Fruit fly (Drosophila melanogaster): Measurements from ENCODE around the gene Seipin.

Gene Seipin

DNA sequence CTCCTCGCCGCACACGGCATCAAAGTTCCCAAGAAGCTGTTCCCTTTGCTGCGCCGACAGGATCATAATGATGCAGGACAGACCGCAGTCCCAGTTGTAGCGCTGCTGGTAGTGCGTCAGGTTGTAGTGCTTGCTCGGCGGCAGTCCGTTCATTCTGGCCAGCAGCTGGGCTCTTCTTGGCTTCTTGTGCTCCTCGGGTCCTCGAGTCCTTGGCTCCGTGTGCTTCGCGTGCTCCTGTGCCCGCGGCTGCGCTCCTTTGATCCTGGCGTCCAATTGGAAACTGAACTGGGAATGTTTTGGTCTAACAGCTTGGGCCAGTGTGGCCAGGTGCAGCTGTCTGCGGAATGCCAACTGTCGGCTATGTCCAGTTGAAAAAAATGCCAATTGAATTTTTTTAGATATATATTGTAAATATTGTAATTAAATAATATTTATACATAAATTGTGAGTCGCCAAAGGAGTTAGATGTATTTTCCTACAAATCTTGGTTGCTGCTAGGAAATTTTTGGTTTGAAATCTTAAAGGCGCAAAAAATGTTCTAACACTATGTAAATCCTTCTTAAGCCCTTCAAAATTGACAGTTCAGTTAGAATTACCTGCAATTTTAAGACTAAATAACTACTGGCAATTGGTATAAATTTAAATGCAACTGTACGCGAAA lies 34.4 kb upstream of the Seipin start, which contains the start of gene CG13760:
TSS of gene CG13760 (minus strand) at position 645 of the 661 bp plus-strand sequence.
- TF ChIP-seq sage (GFP tag; optimal IDR thresholded peaks at IDR 0.05): no peak
- peak in 1 of 2 experiments; percentile 13 for TF ChIP-seq foxo (GFP tag; optimal IDR thresholded peaks at IDR 0.05)

DNA sequence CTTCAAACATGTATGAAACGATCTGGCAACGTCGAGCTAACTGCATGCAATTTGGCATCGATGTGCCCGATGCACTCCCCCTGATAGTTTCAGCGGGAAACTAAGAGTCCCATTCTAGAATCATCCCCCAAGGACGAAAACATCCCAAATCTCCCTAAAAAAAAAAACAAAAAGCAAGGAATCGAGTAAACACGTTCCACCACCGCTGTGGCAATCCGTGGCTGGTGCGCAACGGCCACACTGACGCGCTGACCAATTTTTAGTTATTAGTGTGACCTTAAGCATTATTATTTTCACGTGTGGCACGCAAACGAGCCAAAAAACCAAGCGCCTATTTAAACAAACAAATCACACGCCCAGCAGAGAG lies 33.9 kb upstream of the Seipin start, which contains the start of gene wds:
TSS of gene wds (plus strand) at position 265 of the 367 bp plus-strand sequence.
- TF ChIP-seq Rel (GFP tag; optimal IDR thresholded peaks at IDR 0.05) (no peak), Rel (tag; optimal IDR thresholded peaks at IDR 0.05) (no peak), Vsx2 (GFP tag; optimal IDR thresholded peaks at IDR 0.05; ENCODE audit: partially characterized antibody) (no peak), Abd-B (GFP tag; optimal IDR thresholded peaks at IDR 0.05) (no peak), Jra (GFP tag; optimal IDR thresholded peaks at IDR 0.05) (no peak), fru (GFP tag; optimal IDR thresholded peaks at IDR 0.05) (no peak), h (GFP tag; optimal IDR thresholded peaks at IDR 0.05) (no peak), woc (GFP tag; optimal IDR thresholded peaks at IDR 0.05) (no peak), dl (GFP tag; optimal IDR thresholded peaks at IDR 0.05; ENCODE audit: insufficient read depth in 1 of 2, partially characterized antibody in 2 of 2) (no peak), N (GFP tag; optimal IDR thresholded peaks at IDR 0.05) (no peak), Hr83 (GFP tag; optimal IDR thresholded peaks at IDR 0.05; ENCODE audit: poor library complexity, severe bottlenecking) (no peak), CrebA (GFP tag; optimal IDR thresholded peaks at IDR 0.05; ENCODE audit: borderline replicate concordance) (no peak), Sp1 (GFP tag; optimal IDR thresholded peaks at IDR 0.05) (no peak), brk (GFP tag; optimal IDR thresholded peaks at IDR 0.05) (no peak), usp (GFP tag; optimal IDR thresholded peaks at IDR 0.05) (no peak), Dfd (GFP tag; optimal IDR thresholded peaks at IDR 0.05) (no peak), sage (GFP tag; optimal IDR thresholded peaks at IDR 0.05) (no peak), CG32264 (GFP tag; optimal IDR thresholded peaks at IDR 0.05) (no peak)

DNA sequence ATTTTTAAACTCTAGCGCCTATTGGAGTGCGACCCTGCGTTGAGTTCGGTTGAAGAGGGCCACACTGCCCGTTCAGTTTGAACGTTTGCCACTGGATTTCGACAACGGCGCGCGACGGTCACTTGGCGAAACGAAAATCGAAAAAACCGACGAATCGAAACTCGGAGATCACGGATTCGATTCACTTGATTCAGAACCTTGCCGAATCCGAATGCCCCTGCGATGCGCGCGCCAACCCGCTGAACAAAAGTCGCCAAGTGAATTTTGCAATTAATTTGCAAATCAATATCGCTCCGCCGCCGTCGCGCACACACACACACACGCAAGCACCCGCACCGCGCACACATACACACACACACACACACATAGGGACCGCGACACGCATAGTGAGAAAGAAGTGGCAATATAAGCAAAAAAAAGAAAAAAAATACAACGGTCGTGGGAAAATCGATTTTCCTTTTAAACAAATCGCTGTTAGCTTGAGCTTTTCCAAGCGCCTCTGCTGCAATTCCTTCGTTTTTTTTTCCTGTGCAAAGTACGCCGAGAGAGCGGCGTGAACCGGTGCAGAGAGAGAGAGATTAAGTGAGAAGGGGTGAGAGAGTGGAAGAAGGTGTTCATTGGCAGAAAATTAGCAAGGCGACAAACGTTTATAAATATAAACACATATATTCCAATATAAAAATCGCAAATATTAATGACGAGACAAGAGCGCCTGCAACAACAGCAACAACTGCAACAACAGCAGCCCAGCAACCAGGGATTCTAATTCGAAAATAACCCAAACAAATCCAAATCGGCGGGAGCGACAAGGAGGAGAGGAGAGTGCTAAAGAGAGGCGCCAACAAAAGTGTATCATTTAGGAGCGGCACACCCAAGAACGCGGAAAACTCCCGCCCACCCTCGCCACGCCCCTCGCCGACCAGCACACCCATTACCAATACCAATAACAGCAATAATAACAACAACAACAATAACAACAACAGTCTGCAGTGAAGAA lies 30.9 kb upstream of the Seipin start, which contains the start of gene egh:
TSS of gene egh (plus strand) at position 89 of the 997 bp plus-strand sequence.
- TF ChIP-seq sage (GFP tag; optimal IDR thresholded peaks at IDR 0.05): peak; percentile 53
- TF ChIP-seq dl (GFP tag; optimal IDR thresholded peaks at IDR 0.05; ENCODE audit: insufficient read depth in 1 of 2, partially characterized antibody in 2 of 2): peak in 1 of 2 experiments; percentile 3
- TF ChIP-seq psq (GFP tag; optimal IDR thresholded peaks at IDR 0.05): peak; percentile 58
- peak; percentile 58 for TF ChIP-seq Hnf4 (GFP tag; optimal IDR thresholded peaks at IDR 0.05)
- peak; percentile 95 for TF ChIP-seq Dfd (GFP tag; optimal IDR thresholded peaks at IDR 0.05)
- TF ChIP-seq rgr (GFP tag; optimal IDR thresholded peaks at IDR 0.05): peak; percentile 74
- TF ChIP-seq Jra (GFP tag; optimal IDR thresholded peaks at IDR 0.05): no peak
- no peak for TF ChIP-seq dmrt93B (GFP tag; optimal IDR thresholded peaks at IDR 0.05)
- no peak for TF ChIP-seq pan (optimal IDR thresholded peaks at IDR 0.05)
- TF ChIP-seq Rel (GFP tag; optimal IDR thresholded peaks at IDR 0.05): no peak
- peak; percentile 75 for TF ChIP-seq Rel (tag; optimal IDR thresholded peaks at IDR 0.05)
- TF ChIP-seq tai (GFP tag; optimal IDR thresholded peaks at IDR 0.05): no peak
- TF ChIP-seq h (GFP tag; optimal IDR thresholded peaks at IDR 0.05): peak; percentile 77
- TF ChIP-seq jim (GFP tag; optimal IDR thresholded peaks at IDR 0.05): no peak
- TF ChIP-seq GATAd (GFP tag; optimal IDR thresholded peaks at IDR 0.05): no peak
- no peak for TF ChIP-seq Hr78 (GFP tag; optimal IDR thresholded peaks at IDR 0.05)
- TF ChIP-seq ey (GFP tag; optimal IDR thresholded peaks at IDR 0.05): peak; percentile 82
- peak; percentile 31 to 75 for TF ChIP-seq foxo (GFP tag; optimal IDR thresholded peaks at IDR 0.05)
- TF ChIP-seq lola (GFP tag; optimal IDR thresholded peaks at IDR 0.05): no peak
- no peak for TF ChIP-seq Hr83 (GFP tag; optimal IDR thresholded peaks at IDR 0.05; ENCODE audit: poor library complexity, severe bottlenecking)
- TF ChIP-seq woc (GFP tag; optimal IDR thresholded peaks at IDR 0.05): no peak
- no peak for TF ChIP-seq dsf (GFP tag; optimal IDR thresholded peaks at IDR 0.05; ENCODE audit: borderline replicate concordance)
- no peak for TF ChIP-seq Vsx2 (GFP tag; optimal IDR thresholded peaks at IDR 0.05; ENCODE audit: partially characterized antibody)
- no peak for TF ChIP-seq usp (GFP tag; optimal IDR thresholded peaks at IDR 0.05)
- peak; percentile 39 for TF ChIP-seq Dif (GFP tag; optimal IDR thresholded peaks at IDR 0.05; ENCODE audit: partially characterized antibody)
- TF ChIP-seq Sp1 (GFP tag; optimal IDR thresholded peaks at IDR 0.05): peak; percentile 52
- TF ChIP-seq sv (GFP tag; optimal IDR thresholded peaks at IDR 0.05): no peak
- TF ChIP-seq OdsH (GFP tag; optimal IDR thresholded peaks at IDR 0.05): peak; percentile 46
- no peak for TF ChIP-seq CrebA (GFP tag; optimal IDR thresholded peaks at IDR 0.05; ENCODE audit: borderline replicate concordance)
- no peak for TF ChIP-seq Mio (GFP tag; optimal IDR thresholded peaks at IDR 0.05)
- TF ChIP-seq brk (GFP tag; optimal IDR thresholded peaks at IDR 0.05): no peak
- peak; percentile 82 for TF ChIP-seq fru (GFP tag; optimal IDR thresholded peaks at IDR 0.05)
- peak; percentile 66 for TF ChIP-seq br (GFP tag; optimal IDR thresholded peaks at IDR 0.05)
- peak; percentile 62 for TF ChIP-seq CG32264 (GFP tag; optimal IDR thresholded peaks at IDR 0.05)
- TF ChIP-seq CG9705 (GFP tag; optimal IDR thresholded peaks at IDR 0.05): no peak
- no peak for TF ChIP-seq HLH106 (tag; optimal IDR thresholded peaks at IDR 0.05)
- TF ChIP-seq Abd-B (GFP tag; optimal IDR thresholded peaks at IDR 0.05): no peak
- no peak for TF ChIP-seq Myc (optimal IDR thresholded peaks at IDR 0.05)
- TF ChIP-seq N (GFP tag; optimal IDR thresholded peaks at IDR 0.05): no peak
